Fruit fly (Drosophila melanogaster): ENCODE results near the gene CG46468.

CG46468 gene

DNA sequence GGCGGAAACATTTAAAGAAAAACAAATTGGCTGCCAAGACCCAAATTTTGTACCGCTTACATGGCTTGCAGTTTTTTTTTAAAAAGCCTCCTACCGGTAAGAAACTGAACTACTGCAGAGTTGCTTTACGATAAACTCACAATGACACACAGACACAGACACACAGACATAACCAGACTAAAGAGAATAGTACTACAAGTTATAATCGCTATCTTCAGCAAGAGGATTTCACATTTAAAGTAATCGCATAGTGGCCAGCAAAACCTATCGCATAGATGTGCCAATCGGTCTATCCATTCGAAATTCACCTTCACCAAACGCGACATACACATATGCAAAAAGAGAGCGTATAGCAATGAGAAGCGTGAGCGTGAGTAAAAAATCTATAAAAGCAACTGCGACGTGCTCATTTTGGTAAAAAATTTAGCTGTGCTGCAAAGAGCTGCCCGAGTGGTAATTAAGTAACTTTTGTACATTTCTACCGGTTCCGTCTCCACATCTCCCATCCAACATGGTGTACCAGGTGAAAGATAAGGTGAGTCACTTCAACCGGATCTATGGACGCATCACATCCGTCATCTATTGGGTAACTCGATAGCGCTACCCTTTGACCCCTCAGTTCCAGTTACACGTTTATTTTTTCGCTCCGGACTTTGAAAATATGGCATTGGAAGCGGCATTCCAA, 47.9 kb upstream of the CG46468 start, which contains the start of gene Trx2 (continued):
- no peak for TF ChIP-seq sisA (GFP tag; IDR thresholded peaks at IDR 0.05)
- TF ChIP-seq nom (GFP tag; optimal IDR thresholded peaks at IDR 0.05), result peak; percentile 71
- TF ChIP-seq Hsf (GFP tag; optimal IDR thresholded peaks at IDR 0.05), result no peak
- peak; percentile 57 for TF ChIP-seq gcm2 (GFP tag; optimal IDR thresholded peaks at IDR 0.05)
- no peak for TF ChIP-seq dmrt11E (tag; optimal IDR thresholded peaks at IDR 0.05)
- TF ChIP-seq CG8089 (GFP tag; optimal IDR thresholded peaks at IDR 0.05), result no peak
- no peak for TF ChIP-seq NfI (GFP tag; optimal IDR thresholded peaks at IDR 0.05)
- TF ChIP-seq Dip2 (GFP tag; IDR thresholded peaks at IDR 0.05), result peak; percentile 88; the same call in 1 of the 2 replicates
- peak; percentile 58 for TF ChIP-seq CG7745 (tag; optimal IDR thresholded peaks at IDR 0.05)
- TF ChIP-seq Ets97D (GFP tag; optimal IDR thresholded peaks at IDR 0.05), result no peak
- peak; percentile 1 for TF ChIP-seq fd64A (GFP tag; optimal IDR thresholded peaks at IDR 0.05)
- peak; percentile 56 for TF ChIP-seq Hmr (GFP tag; optimal IDR thresholded peaks at IDR 0.05)
- no peak for TF ChIP-seq da (GFP tag; optimal IDR thresholded peaks at IDR 0.05)
- peak; percentile 33; the same call in 1 of the 2 replicates for TF ChIP-seq CG32532 (GFP tag; IDR thresholded peaks at IDR 0.05)
- peak in 1 of 2 experiments; percentile 80 for TF ChIP-seq Pdp1 (GFP tag; optimal IDR thresholded peaks at IDR 0.05)
- no peak for TF ChIP-seq Sry-β (GFP tag; optimal IDR thresholded peaks at IDR 0.05)
- TF ChIP-seq CG12942 (GFP tag; optimal IDR thresholded peaks at IDR 0.05), result no peak
- TF ChIP-seq CG31365 (tag; optimal IDR thresholded peaks at IDR 0.05), result no peak
- no peak for TF ChIP-seq Oli (tag; optimal IDR thresholded peaks at IDR 0.05)
- TF ChIP-seq CG17385 (GFP tag; optimal IDR thresholded peaks at IDR 0.05), result peak; percentile 38
- TF ChIP-seq bab2 (GFP tag; optimal IDR thresholded peaks at IDR 0.05), result no peak
- no peak for TF ChIP-seq jumu (GFP tag; optimal IDR thresholded peaks at IDR 0.05)
- peak; percentile 46 for TF ChIP-seq CG7987 (GFP tag; optimal IDR thresholded peaks at IDR 0.05)
- TF ChIP-seq CG11560 (tag; IDR thresholded peaks at IDR 0.05), result no peak
- no peak for TF ChIP-seq Stat92E (GFP tag; optimal IDR thresholded peaks at IDR 0.05)
- TF ChIP-seq CG17359 (tag; optimal IDR thresholded peaks at IDR 0.05), result peak; percentile 6
- no peak for TF ChIP-seq CG31441 (GFP tag; IDR thresholded peaks at IDR 0.05)
- no peak for TF ChIP-seq rib (GFP tag; IDR thresholded peaks at IDR 0.05)
- TF ChIP-seq CG11247 (GFP tag; IDR thresholded peaks at IDR 0.05), result no peak
- TF ChIP-seq Ets65A (GFP tag), result no peak
- no peak for TF ChIP-seq tap (tag; optimal IDR thresholded peaks at IDR 0.05)
- TF ChIP-seq CG1792 (GFP tag; optimal IDR thresholded peaks at IDR 0.05), result no peak
- TF ChIP-seq CG15269 (tag; optimal IDR thresholded peaks at IDR 0.05), result peak; percentile 40
- TF ChIP-seq CG3281 (GFP tag; optimal IDR thresholded peaks at IDR 0.05), result peak; percentile 8
- no peak for TF ChIP-seq Mad (GFP tag; optimal IDR thresholded peaks at IDR 0.05)
- TF ChIP-seq CG1024 (GFP tag; IDR thresholded peaks at IDR 0.05), result no peak
- TF ChIP-seq zf30C (GFP tag; optimal IDR thresholded peaks at IDR 0.05), result no peak
- no peak for TF ChIP-seq bcd (GFP tag; optimal IDR thresholded peaks at IDR 0.05)
- TF ChIP-seq CG9437 (GFP tag; optimal IDR thresholded peaks at IDR 0.05), result no peak
- TF ChIP-seq BtbVII (GFP tag; optimal IDR thresholded peaks at IDR 0.05), result peak; percentile 1
- TF ChIP-seq CG3847 (GFP tag; IDR thresholded peaks at IDR 0.05), result no peak
- TF ChIP-seq CG3726 (GFP tag; IDR thresholded peaks at IDR 0.05), result no peak
- TF ChIP-seq ro (GFP tag; IDR thresholded peaks at IDR 0.05), result no peak
- TF ChIP-seq CG7372 (GFP tag; IDR thresholded peaks at IDR 0.05), result peak; percentile 23; the same call in 1 of the 2 replicates
- TF ChIP-seq Doc2 (GFP tag; IDR thresholded peaks at IDR 0.05), result no peak
- no peak for TF ChIP-seq CG8765 (GFP tag; IDR thresholded peaks at IDR 0.05)
- peak; percentile 50; the same call in 1 of the 2 replicates for TF ChIP-seq sob (GFP tag; IDR thresholded peaks at IDR 0.05)
- no peak for TF ChIP-seq Max (GFP tag; optimal IDR thresholded peaks at IDR 0.05)
- TF ChIP-seq exex (tag; optimal IDR thresholded peaks at IDR 0.05), result peak; percentile 40
- no peak for TF ChIP-seq CG9727 (GFP tag; optimal IDR thresholded peaks at IDR 0.05)
